Worm (Caenorhabditis elegans): ENCODE measurements around the gene C03A3.2.

ce11 chrX:11243604-11244003, 19.0 kb upstream of the C03A3.2 start:
- TF ChIP-seq tab-1 (GFP tag; IDR thresholded peaks at IDR 0.05) (no peak), T22C8.4 (GFP tag; IDR thresholded peaks at IDR 0.05) (no peak), flt-1 (GFP tag; IDR thresholded peaks at IDR 0.05) (no peak), med-1 (GFP tag; optimal IDR thresholded peaks at IDR 0.05; ENCODE audit: insufficient read depth) (no peak), ztf-23 (GFP tag; IDR thresholded peaks at IDR 0.05) (no peak), ztf-29 (GFP tag; IDR thresholded peaks at IDR 0.05) (no peak), klf-2 (GFP tag; conservative IDR thresholded peaks at IDR 0.05) (no peak)

Data from whole organism, midembryonic.